Worm (Caenorhabditis elegans) whole organism, L3 larva: ENCODE measurements around the gene tost-1.

Experiments used
- R02D3.7 ChIP-seq: fragments of 150-350 bp; optimal IDR thresholded peaks from 2 replicates; lab custom pipeline; 2014; ENCODE audit warnings: missing biosample characterization, missing genetic modification characterization
- aly-2 ChIP-seq: fragments of 150-350 bp; optimal IDR thresholded peaks from 2 replicates; lab custom pipeline; 2014; ENCODE audit warnings: missing biosample characterization, missing genetic modification characterization
- ama-1 ChIP-seq: fragments of 150-350 bp; optimal IDR thresholded peaks from 2 replicates; lab custom pipeline; 2018
- fos-1 ChIP-seq: fragments of 150-350 bp; optimal IDR thresholded peaks from 2 replicates; lab custom pipeline; 2014; ENCODE audit warnings: missing biosample characterization, missing genetic modification characterization
- jun-1 ChIP-seq: fragments of 150-350 bp; optimal IDR thresholded peaks from 2 replicates; lab custom pipeline; 2014; ENCODE audit warnings: missing biosample characterization, missing genetic modification reagents, missing genetic modification characterization
- lin-15B ChIP-seq: fragments of 150-350 bp; optimal IDR thresholded peaks from 2 replicates; lab custom pipeline; 2014; ENCODE audit warnings: missing biosample characterization, missing genetic modification characterization
- nhr-25 ChIP-seq: sonication (generic microtip); optimal IDR thresholded peaks from 2 replicates; lab custom pipeline; 2017; ENCODE audit warnings: missing biosample characterization, missing genetic modification characterization
- pha-4 ChIP-seq: fragments of 150-350 bp; optimal IDR thresholded peaks from 2 replicates; lab custom pipeline; 2014; ENCODE audit warnings: missing biosample characterization, missing genetic modification reagents, missing genetic modification characterization
- pqm-1 ChIP-seq: fragments of 150-350 bp; optimal IDR thresholded peaks from 2 replicates; lab custom pipeline; 2017; ENCODE audit warnings: missing biosample characterization, missing genetic modification characterization, inconsistent platforms
- skn-1 ChIP-seq: fragments of 150-350 bp; optimal IDR thresholded peaks from 2 replicates; lab custom pipeline; 2014; ENCODE audit warnings: missing biosample characterization, missing genetic modification characterization
- unc-62 ChIP-seq: fragments of 150-350 bp; sonication (generic microtip); optimal IDR thresholded peaks from 4 replicates; lab custom pipeline; 2014; ENCODE audit warnings: missing biosample characterization, missing genetic modification reagents, missing genetic modification characterization

DNA sequence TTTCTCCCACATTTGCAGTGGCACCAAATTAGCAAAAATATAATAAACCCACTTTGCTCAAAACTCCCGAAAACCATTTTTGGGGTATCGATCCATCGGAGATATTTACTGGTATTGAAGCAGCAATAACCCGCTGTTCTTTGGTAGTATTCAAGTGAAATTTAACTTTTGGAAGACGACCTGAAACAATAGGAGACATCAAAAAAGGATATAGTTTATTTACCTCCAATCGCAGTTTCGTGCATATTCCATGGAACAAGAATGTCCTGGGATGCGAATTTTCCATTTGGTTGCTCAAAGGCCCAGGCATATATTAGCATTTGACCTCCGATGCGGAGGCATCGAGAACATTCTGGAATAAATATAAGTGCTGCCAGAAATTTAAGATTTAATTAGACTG lies 4.7 kb downstream of the tost-1 start:
- TF ChIP-seq ama-1 (lab: Kevin White, UChicago) (no peak), R02D3.7 (tag; lab: Kevin White, UChicago) (no peak), pqm-1 (tag; lab: Kevin White, UChicago) (no peak), fos-1 (tag; lab: Kevin White, UChicago) (no peak), nhr-25 (tag; lab: Kevin White, UChicago) (no peak), skn-1 (tag; lab: Kevin White, UChicago) (no peak), lin-15B (no peak), jun-1 (tag; lab: Kevin White, UChicago) (no peak), aly-2 (no peak), unc-62 (GFP tag; lab: Kevin White, UChicago) (no peak), pha-4 (no peak)
